Worm (Caenorhabditis elegans) whole organism, mixed stage, embryonic: ENCODE measurements around the gene slc-17.2.
A peak's percentile ranks its signal among the peaks of the same experiment; 100 is the strongest.
"Not testable (repeated sequence)": the region's sequence is repeated elsewhere in the genome, so short reads cannot be mapped to it uniquely, and the experiment has no call there.

ENCODE experiments used
- M03D4.4 ChIP-seq: sonication (generic microtip); optimal IDR thresholded peaks from 2 replicates; lab custom pipeline; 2017; ENCODE audit warnings: mild to moderate bottlenecking, missing genetic modification characterization, missing compliant biosample characterization
- bed-3 ChIP-seq: fragments of 200-800 bp; sonication (Bioruptor generic); optimal IDR thresholded peaks from 3 replicates; lab custom pipeline; 2018; ENCODE audit warnings: mild to moderate bottlenecking, missing genetic modification characterization, moderate library complexity, missing compliant biosample characterization
- blmp-1 ChIP-seq: fragments of 150-350 bp; optimal IDR thresholded peaks from 2 replicates; lab custom pipeline; 2014; ENCODE audit warnings: missing biosample characterization, missing genetic modification characterization
- ceh-39 ChIP-seq: fragments of 150-350 bp; optimal IDR thresholded peaks from 2 replicates; lab custom pipeline; 2014; ENCODE audit warnings: missing biosample characterization, missing genetic modification characterization
- ceh-43 ChIP-seq: fragments of 200-800 bp; sonication (Bioruptor generic); optimal IDR thresholded peaks from 2 replicates; lab custom pipeline; 2018; ENCODE audit warnings: mild to moderate bottlenecking, missing genetic modification characterization, moderate library complexity, missing compliant biosample characterization
- ceh-83 ChIP-seq: fragments of 200-800 bp; sonication (Bioruptor generic); optimal IDR thresholded peaks from 2 replicates; lab custom pipeline; 2018; ENCODE audit warnings: mild to moderate bottlenecking, missing genetic modification characterization, missing compliant biosample characterization
- ces-1 ChIP-seq: fragments of 150-350 bp; optimal IDR thresholded peaks from 2 replicates; lab custom pipeline; 2014; ENCODE audit warnings: missing biosample characterization, missing genetic modification reagents, missing genetic modification characterization
- cnd-1 ChIP-seq: fragments of 200-800 bp; sonication (Bioruptor generic); optimal IDR thresholded peaks from 2 replicates; lab custom pipeline; 2018; ENCODE audit warnings: mild to moderate bottlenecking, missing genetic modification characterization, missing compliant biosample characterization
- elt-1 ChIP-seq: sonication (generic microtip); optimal IDR thresholded peaks from 2 replicates; lab custom pipeline; 2017; ENCODE audit warnings: missing genetic modification characterization, mild to moderate bottlenecking, missing compliant biosample characterization, antibody characterized with exemption, moderate library complexity, borderline replicate concordance; ENCODE audit not compliant: insufficient read depth
- elt-3 ChIP-seq: fragments of 150-350 bp; optimal IDR thresholded peaks from 2 replicates; lab custom pipeline; 2014; ENCODE audit warnings: missing biosample characterization, missing genetic modification characterization
- flh-1 ChIP-seq: fragments of 200-800 bp; sonication (Bioruptor generic); optimal IDR thresholded peaks from 2 replicates; lab custom pipeline; 2018; ENCODE audit warnings: mild to moderate bottlenecking, missing genetic modification characterization, moderate library complexity, missing compliant biosample characterization
- hlh-1 ChIP-seq: fragments of 150-350 bp; optimal IDR thresholded peaks from 2 replicates; lab custom pipeline; 2014; ENCODE audit warnings: missing biosample characterization, missing genetic modification reagents, missing genetic modification characterization
- lin-13 ChIP-seq: fragments of 150-350 bp; optimal IDR thresholded peaks from 2 replicates; lab custom pipeline; 2014; ENCODE audit warnings: missing biosample characterization, missing genetic modification characterization
- lin-32 ChIP-seq: fragments of 200-800 bp; sonication (Bioruptor generic); optimal IDR thresholded peaks from 2 replicates; lab custom pipeline; 2018; ENCODE audit warnings: mild to moderate bottlenecking, missing genetic modification characterization, missing compliant biosample characterization
- lsy-2 ChIP-seq: fragments of 150-350 bp; optimal IDR thresholded peaks from 2 replicates; lab custom pipeline; 2014; ENCODE audit warnings: missing biosample characterization, missing genetic modification characterization
- mab-5 ChIP-seq: fragments of 150-350 bp; optimal IDR thresholded peaks from 2 replicates; lab custom pipeline; 2014; ENCODE audit warnings: missing biosample characterization, missing genetic modification characterization
- mls-2 ChIP-seq: sonication (generic microtip); optimal IDR thresholded peaks from 2 replicates; lab custom pipeline; 2016; ENCODE audit warnings: mild to moderate bottlenecking, missing genetic modification characterization, moderate library complexity, missing compliant biosample characterization
- nhr-12 ChIP-seq: fragments of 150-350 bp; optimal IDR thresholded peaks from 2 replicates; lab custom pipeline; 2014; ENCODE audit warnings: missing biosample characterization, missing genetic modification characterization
- nhr-2 ChIP-seq: fragments of 150-350 bp; optimal IDR thresholded peaks from 2 replicates; lab custom pipeline; 2014; ENCODE audit warnings: missing biosample characterization, missing genetic modification characterization
- nhr-237 ChIP-seq: fragments of 150-350 bp; optimal IDR thresholded peaks from 2 replicates; lab custom pipeline; 2014; ENCODE audit warnings: missing biosample characterization, missing genetic modification characterization
- nhr-28 ChIP-seq: fragments of 150-350 bp; optimal IDR thresholded peaks from 2 replicates; lab custom pipeline; 2014; ENCODE audit warnings: missing biosample characterization, missing genetic modification characterization
- pha-4 ChIP-seq: fragments of 150-350 bp; optimal IDR thresholded peaks from 2 replicates; lab custom pipeline; 2018; ENCODE audit warnings: missing biosample characterization, missing genetic modification reagents, missing genetic modification characterization
- sem-2 ChIP-seq: fragments of 200-800 bp; sonication (Bioruptor generic); optimal IDR thresholded peaks from 2 replicates; lab custom pipeline; 2018; ENCODE audit warnings: mild to moderate bottlenecking, missing genetic modification characterization, missing compliant biosample characterization
- snpc-4 ChIP-seq: fragments of 150-350 bp; optimal IDR thresholded peaks from 2 replicates; lab custom pipeline; 2014; ENCODE audit warnings: missing biosample characterization, missing genetic modification characterization
- sptf-1 ChIP-seq: sonication (generic microtip); optimal IDR thresholded peaks from 2 replicates; lab custom pipeline; 2017; ENCODE audit warnings: mild to moderate bottlenecking, missing genetic modification characterization, moderate library complexity, missing compliant biosample characterization
- tbx-8 ChIP-seq: fragments of 200-800 bp; sonication (Bioruptor generic); optimal IDR thresholded peaks from 2 replicates; lab custom pipeline; 2018; ENCODE audit warnings: mild to moderate bottlenecking, missing genetic modification characterization, moderate library complexity, missing compliant biosample characterization
- unc-39 ChIP-seq: fragments of 150-350 bp; optimal IDR thresholded peaks from 2 replicates; lab custom pipeline; 2014; ENCODE audit warnings: missing biosample characterization, missing genetic modification characterization
- unc-62 ChIP-seq: fragments of 150-350 bp; optimal IDR thresholded peaks from 2 replicates; lab custom pipeline; 2014; ENCODE audit warnings: missing biosample characterization, missing genetic modification reagents, missing genetic modification characterization
- zip-8 ChIP-seq: fragments of 150-350 bp; optimal IDR thresholded peaks from 2 replicates; lab custom pipeline; 2014; ENCODE audit warnings: missing biosample characterization, missing genetic modification characterization
- ztf-11 ChIP-seq: fragments of 150-350 bp; optimal IDR thresholded peaks from 2 replicates; lab custom pipeline; 2014; ENCODE audit warnings: missing biosample characterization, missing genetic modification characterization

slc-17.2 gene

ce11 chrIII:9390007-9390406 is at the start of gene slc-17.2:
Gene slc-17.2, minus strand, starts transcription at chrIII:9390107.
- no peak for TF ChIP-seq flh-1 (GFP tag; lab: Kevin White, UChicago)
- TF ChIP-seq hlh-1 (tag; lab: Kevin White, UChicago) = no peak
- TF ChIP-seq cnd-1 (tag; lab: Kevin White, UChicago) = no peak
- no peak for TF ChIP-seq elt-3
- TF ChIP-seq ztf-11 (tag; lab: Kevin White, UChicago) = no peak
- TF ChIP-seq sptf-1 (tag; lab: Kevin White, UChicago) = no peak
- TF ChIP-seq zip-8 (tag; lab: Kevin White, UChicago) = no peak

- TF ChIP-seq cnd-1 (tag; lab: Kevin White, UChicago) = no peak
- no peak for TF ChIP-seq unc-39 (tag; lab: Kevin White, UChicago)
- TF ChIP-seq mab-5 (tag; lab: Kevin White, UChicago) = no peak
- no peak for TF ChIP-seq blmp-1
- no peak for TF ChIP-seq unc-62 (GFP tag; lab: Kevin White, UChicago)
- no peak for TF ChIP-seq pha-4 (tag; lab: Kevin White, UChicago)
- TF ChIP-seq nhr-237 (tag; lab: Kevin White, UChicago) = no peak
- no peak for TF ChIP-seq lsy-2
- TF ChIP-seq nhr-28 (tag; lab: Kevin White, UChicago) = no peak
These were observed 49.5 kb upstream of the slc-17.2 start, which contains the start of gene F54C8.1 for ce11 chrIII:9439399-9439798. Gene F54C8.1, plus strand, starts transcription at chrIII:9439699.

- no peak for TF ChIP-seq unc-39 (tag; lab: Kevin White, UChicago)
These were observed 45.1 kb upstream of the slc-17.2 start for ce11 chrIII:9434999-9435398.

- TF ChIP-seq lin-13 (peak; percentile 14), mab-5 (tag; lab: Kevin White, UChicago) (no peak)
These were observed 43.7 kb upstream of the slc-17.2 start, which contains the start of gene cpar-1 for ce11 chrIII:9433576-9434107. Gene cpar-1, plus strand, starts transcription at chrIII:9434057.

ce11 chrIII:9426301-9426700 is 36.4 kb upstream of the slc-17.2 start, which contains the start of gene T26G10.5:
Gene T26G10.5, minus strand, starts transcription at chrIII:9426401.
- TF ChIP-seq nhr-12 (tag; lab: Kevin White, UChicago) (no peak), lsy-2 (no peak), hlh-1 (tag; lab: Kevin White, UChicago) (no peak), lin-32 (GFP tag; lab: Kevin White, UChicago) (no peak), unc-62 (GFP tag; lab: Kevin White, UChicago) (no peak), ceh-39 (no peak), tbx-8 (no peak), ceh-43 (GFP tag; lab: Kevin White, UChicago) (no peak), nhr-2 (tag; lab: Kevin White, UChicago) (no peak), bed-3 (no peak), ztf-11 (tag; lab: Kevin White, UChicago) (no peak), elt-1 (no peak), blmp-1 (no peak), M03D4.4 (tag; lab: Kevin White, UChicago) (no peak), ces-1 (GFP tag; lab: Kevin White, UChicago) (no peak), sptf-1 (tag; lab: Kevin White, UChicago) (no peak), pha-4 (tag; lab: Kevin White, UChicago) (no peak), ceh-83 (GFP tag; lab: Kevin White, UChicago) (no peak), sem-2 (GFP tag; lab: Kevin White, UChicago) (no peak), nhr-237 (tag; lab: Kevin White, UChicago) (no peak)

ce11 chrIII:9420231-9420630 is 30.3 kb upstream of the slc-17.2 start, which contains the start of gene T26G10.4:
Gene T26G10.4, plus strand, starts transcription at chrIII:9420531.
- not testable (repeated sequence) for TF ChIP-seq mls-2, snpc-4, nhr-237 (tag; lab: Kevin White, UChicago)
